Fruit fly (Drosophila melanogaster): ENCODE results near the gene jvl.
A peak's percentile ranks its signal among the peaks of the same experiment; 100 is the strongest.

Gene jvl

dm6 chr3R:14714904-14715588 lies 26.3 kb upstream of the jvl start (continued):
- TF ChIP-seq eg (GFP tag; IDR thresholded peaks at IDR 0.05) = peak; percentile 99
- peak; percentile 96 for TF ChIP-seq CG6163 (GFP tag; IDR thresholded peaks at IDR 0.05)
- peak; percentile 62 for TF ChIP-seq cyc (GFP tag; optimal IDR thresholded peaks at IDR 0.05)
- peak; percentile 93 for TF ChIP-seq CG10631 (GFP tag; optimal IDR thresholded peaks at IDR 0.05)
- peak; percentile 68 for TF ChIP-seq lz (GFP tag; optimal IDR thresholded peaks at IDR 0.05)
- TF ChIP-seq CG11294 (GFP tag; IDR thresholded peaks at IDR 0.05) = peak; percentile 96
- peak; percentile 67 for TF ChIP-seq Met (GFP tag; optimal IDR thresholded peaks at IDR 0.05)
- peak; percentile 94 for TF ChIP-seq pdm3 (GFP tag; optimal IDR thresholded peaks at IDR 0.05)
- TF ChIP-seq acj6 (GFP tag; optimal IDR thresholded peaks at IDR 0.05) = peak; percentile 90
- TF ChIP-seq CG9139 (GFP tag; optimal IDR thresholded peaks at IDR 0.05) = peak; percentile 66
- TF ChIP-seq Lpt (GFP tag; optimal IDR thresholded peaks at IDR 0.05) = peak; percentile 94
- peak; percentile 87 for TF ChIP-seq CG11762 (GFP tag; optimal IDR thresholded peaks at IDR 0.05; ENCODE audit: insufficient read depth)
- peak; percentile 83 for TF ChIP-seq CG10669 (GFP tag; optimal IDR thresholded peaks at IDR 0.05)
- peak; percentile 75 for TF ChIP-seq Hr38 (GFP tag; optimal IDR thresholded peaks at IDR 0.05)
- peak; percentile 93 for TF ChIP-seq OdsH (GFP tag; optimal IDR thresholded peaks at IDR 0.05)

- TF ChIP-seq eg (GFP tag; IDR thresholded peaks at IDR 0.05) = no peak
- peak; percentile 61 for TF ChIP-seq CG3032 (tag; optimal IDR thresholded peaks at IDR 0.05)
- no peak for TF ChIP-seq CG7368 (GFP tag; optimal IDR thresholded peaks at IDR 0.05)
- TF ChIP-seq CG6808 (GFP tag; optimal IDR thresholded peaks at IDR 0.05) = peak; percentile 66
- peak; percentile 57 to 67 for TF ChIP-seq ss (GFP tag; optimal IDR thresholded peaks at IDR 0.05)
- TF ChIP-seq CG6163 (GFP tag; IDR thresholded peaks at IDR 0.05) = no peak
- TF ChIP-seq Blimp-1 (GFP tag; optimal IDR thresholded peaks at IDR 0.05) = no peak
- TF ChIP-seq net (GFP tag; optimal IDR thresholded peaks at IDR 0.05) = no peak
- peak; percentile 23 for TF ChIP-seq acj6 (GFP tag; optimal IDR thresholded peaks at IDR 0.05)
- TF ChIP-seq dac (GFP tag; optimal IDR thresholded peaks at IDR 0.05) = no peak
- no peak for TF ChIP-seq CG3919 (GFP tag; optimal IDR thresholded peaks at IDR 0.05)
- no peak for TF ChIP-seq CG6276 (GFP tag; optimal IDR thresholded peaks at IDR 0.05)
- peak; percentile 18 for TF ChIP-seq Hr39 (GFP tag; optimal IDR thresholded peaks at IDR 0.05)
- TF ChIP-seq Hr38 (GFP tag; optimal IDR thresholded peaks at IDR 0.05) = no peak
- TF ChIP-seq Sox102F (GFP tag; optimal IDR thresholded peaks at IDR 0.05) = peak; percentile 5
- peak; percentile 24 for TF ChIP-seq vri (GFP tag; optimal IDR thresholded peaks at IDR 0.05)
- TF ChIP-seq CG15336 (GFP tag; IDR thresholded peaks at IDR 0.05) = peak; percentile 25; the same call in 1 of the 2 replicates
- peak; percentile 30 for TF ChIP-seq Sox14 (GFP tag; optimal IDR thresholded peaks at IDR 0.05)
- peak; percentile 32 for TF ChIP-seq CG10669 (GFP tag; optimal IDR thresholded peaks at IDR 0.05)
- no peak for TF ChIP-seq CG11902 (GFP tag; optimal IDR thresholded peaks at IDR 0.05)
- peak; percentile 28 for TF ChIP-seq CG8632 (GFP tag; optimal IDR thresholded peaks at IDR 0.05)
- TF ChIP-seq CG4318 (GFP tag; optimal IDR thresholded peaks at IDR 0.05) = no peak
- peak; percentile 23 for TF ChIP-seq CG8319 (GFP tag; optimal IDR thresholded peaks at IDR 0.05)
- TF ChIP-seq CG6792 (GFP tag; optimal IDR thresholded peaks at IDR 0.05) = peak; percentile 22
- TF ChIP-seq Eip75B (GFP tag; optimal IDR thresholded peaks at IDR 0.05) = peak; percentile 4
- TF ChIP-seq Ets21C (GFP tag; optimal IDR thresholded peaks at IDR 0.05) = peak; percentile 14
- peak; percentile 41 for TF ChIP-seq pdm3 (GFP tag; optimal IDR thresholded peaks at IDR 0.05)
- peak; percentile 47 for TF ChIP-seq CG10631 (GFP tag; optimal IDR thresholded peaks at IDR 0.05)
- TF ChIP-seq lz (GFP tag; optimal IDR thresholded peaks at IDR 0.05) = peak; percentile 26
- TF ChIP-seq CG34406 (GFP tag; optimal IDR thresholded peaks at IDR 0.05) = peak; percentile 41
- TF ChIP-seq topi (GFP tag; optimal IDR thresholded peaks at IDR 0.05) = peak; percentile 42
- peak; percentile 48; the same call in 1 of the 3 replicates for TF ChIP-seq CG8119 (GFP tag; IDR thresholded peaks at IDR 0.05)
- TF ChIP-seq Lpt (GFP tag; optimal IDR thresholded peaks at IDR 0.05) = no peak
- peak; percentile 46 for TF ChIP-seq Smox (GFP tag; optimal IDR thresholded peaks at IDR 0.05)
- peak in 1 of 2 experiments; percentile 19 for TF ChIP-seq salr (GFP tag; optimal IDR thresholded peaks at IDR 0.05)
- no peak for TF ChIP-seq fkh (GFP tag; optimal IDR thresholded peaks at IDR 0.05)
- peak; percentile 44 for TF ChIP-seq esn (GFP tag; optimal IDR thresholded peaks at IDR 0.05)
- TF ChIP-seq spab (GFP tag; optimal IDR thresholded peaks at IDR 0.05) = peak; percentile 5
- TF ChIP-seq Eip93F (GFP tag; optimal IDR thresholded peaks at IDR 0.05) = peak; percentile 23
- no peak for TF ChIP-seq CG9139 (GFP tag; optimal IDR thresholded peaks at IDR 0.05)
These were observed 24.9 kb upstream of the jvl start for dm6 chr3R:14716188-14717075.

All from whole organism, prepupa.